Worm (Caenorhabditis elegans): ENCODE measurements around the gene F11D11.22.

ce11 chrV:18783474-18783873 lies 21.3 kb downstream of the F11D11.22 start, which contains the start of gene Y17D7B.10:
- TF ChIP-seq Y67H2A.10 (GFP tag; conservative IDR thresholded peaks at IDR 0.05) (no peak), C17E4.6 (GFP tag; IDR thresholded peaks at IDR 0.05) (no peak), cebp-1 (GFP tag; IDR thresholded peaks at IDR 0.05) (no peak), cebp-1 (tag; optimal IDR thresholded peaks at IDR 0.05) (no peak), him-1 (tag; optimal IDR thresholded peaks at IDR 0.05) (no peak), ama-1 (optimal IDR thresholded peaks at IDR 0.05) (no peak), ama-1 (GFP tag; optimal IDR thresholded peaks at IDR 0.05) (no peak), ztf-22 (GFP tag; optimal IDR thresholded peaks at IDR 0.05) (no peak), akir-1 (GFP tag; optimal IDR thresholded peaks at IDR 0.05) (no peak), dpl-1 (GFP tag; optimal IDR thresholded peaks at IDR 0.05) (no peak), tlf-1 (GFP tag; optimal IDR thresholded peaks at IDR 0.05) (no peak), unc-62 (GFP tag; optimal IDR thresholded peaks at IDR 0.05) (no peak), nfyb-1 (GFP tag; IDR thresholded peaks at IDR 0.05) (no peak), attf-6 (GFP tag; IDR thresholded peaks at IDR 0.05) (no peak)

All from whole organism, young adult.